Fruit fly (Drosophila melanogaster): ENCODE results near the gene mthl12.

Gene mthl12

DNA sequence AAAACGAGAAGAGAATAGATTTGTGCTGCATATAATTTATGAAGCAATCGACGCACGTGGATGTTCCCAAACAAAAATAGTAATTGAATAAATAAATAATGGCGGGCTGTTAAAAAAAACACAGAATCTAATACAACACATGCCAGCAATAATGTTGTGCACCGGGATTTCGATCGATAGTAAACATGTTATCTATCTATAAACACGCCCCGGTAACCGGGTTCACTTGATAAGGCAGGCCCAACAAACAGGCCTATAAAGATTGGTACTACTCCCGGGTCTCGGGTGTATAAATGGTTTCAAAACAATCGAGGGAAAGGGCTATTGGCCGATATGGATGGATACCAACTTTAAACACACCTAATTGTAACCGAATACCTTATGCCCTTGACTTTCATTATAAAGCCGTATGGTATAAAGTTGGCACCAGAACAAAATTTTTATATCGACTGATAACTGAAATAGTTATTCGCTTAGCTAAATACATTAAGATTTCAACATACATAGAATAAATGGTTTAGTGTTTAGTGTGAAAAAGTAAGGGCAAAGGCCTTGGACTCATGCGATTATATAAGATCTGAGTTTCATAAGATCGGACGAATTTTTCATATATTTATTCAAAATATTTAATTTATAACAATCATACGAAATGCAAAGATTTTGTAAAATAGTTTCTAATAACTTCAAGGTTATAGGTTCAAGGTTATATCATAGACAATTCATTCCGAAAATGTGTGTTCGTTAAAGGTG lies 12.4 kb downstream of the mthl12 start:
- TF ChIP-seq CG17801 (GFP tag; optimal IDR thresholded peaks at IDR 0.05; ENCODE audit: partially characterized antibody): no peak

DNA sequence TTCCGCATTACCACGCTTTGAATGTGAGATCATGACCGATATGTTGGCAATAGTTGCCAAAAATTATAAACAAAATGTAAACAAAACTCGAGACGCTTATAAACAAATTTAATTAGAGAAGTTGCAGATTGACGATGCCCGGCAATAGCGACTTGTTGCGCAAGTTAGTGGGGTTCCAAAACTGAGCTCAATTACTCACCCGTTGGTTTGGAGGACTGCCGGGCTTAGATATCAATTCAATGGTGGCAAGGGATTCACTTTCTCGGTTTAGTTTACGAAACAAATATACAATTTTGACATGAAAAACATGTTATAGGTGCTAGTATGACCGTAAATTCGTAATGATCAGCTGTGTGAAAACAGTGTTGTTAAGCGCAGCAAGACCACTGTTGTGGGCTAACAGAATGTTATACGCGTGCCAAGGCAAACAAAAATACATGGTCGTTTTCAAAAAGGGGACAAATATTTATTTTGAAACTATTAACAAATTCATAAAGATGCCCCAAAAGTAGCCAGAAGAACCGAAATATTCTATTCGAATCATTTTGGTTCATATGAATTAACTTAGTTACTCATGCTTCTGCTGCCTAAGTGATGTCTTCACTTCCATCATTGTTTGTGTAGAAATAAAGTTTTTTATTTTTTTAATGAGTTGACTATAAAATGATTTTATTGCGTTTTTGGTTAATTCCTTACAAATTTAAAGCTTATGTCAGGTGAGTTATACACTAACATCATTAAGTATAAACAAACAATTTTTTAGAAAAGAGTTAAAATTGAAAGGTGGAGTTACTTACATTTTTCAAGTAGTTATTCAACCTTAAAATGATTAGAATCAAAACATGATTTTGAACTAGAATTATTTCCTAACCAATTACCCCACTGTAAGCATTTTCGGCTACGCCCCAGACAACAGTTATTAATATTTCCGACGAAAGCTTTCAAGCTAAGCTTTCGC lies 13.4 kb downstream of the mthl12 start, which contains the start of gene Elp6:
Elp6 (minus strand) TSS at position 350 of the 958 bp plus-strand sequence.
- peak; percentile 36 for TF ChIP-seq CG17801 (GFP tag; optimal IDR thresholded peaks at IDR 0.05; ENCODE audit: partially characterized antibody)

DNA sequence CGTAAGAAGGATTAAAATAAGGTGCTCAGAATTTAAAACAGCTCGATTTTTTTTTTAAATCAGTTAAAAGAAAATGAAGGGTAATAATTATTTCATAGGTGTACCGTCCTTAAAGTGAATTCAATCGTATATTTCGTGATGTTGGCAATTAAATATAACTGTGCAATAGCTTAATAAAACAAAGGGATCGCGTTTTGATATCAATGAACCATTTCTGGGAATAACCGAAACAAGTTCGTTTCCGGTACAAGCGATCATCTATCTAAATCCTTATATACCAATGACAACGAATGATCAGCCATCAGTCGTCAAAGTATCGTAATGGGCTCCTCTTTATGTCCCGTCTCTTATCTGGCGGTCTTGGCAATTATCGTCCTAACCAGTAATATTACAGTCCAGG lies 15.9 kb downstream of the mthl12 start, which contains the start of gene CheA87a:
CheA87a (plus strand) TSS at position 301 of the 400 bp plus-strand sequence.
- no peak for TF ChIP-seq CG17801 (GFP tag; optimal IDR thresholded peaks at IDR 0.05; ENCODE audit: partially characterized antibody)

DNA sequence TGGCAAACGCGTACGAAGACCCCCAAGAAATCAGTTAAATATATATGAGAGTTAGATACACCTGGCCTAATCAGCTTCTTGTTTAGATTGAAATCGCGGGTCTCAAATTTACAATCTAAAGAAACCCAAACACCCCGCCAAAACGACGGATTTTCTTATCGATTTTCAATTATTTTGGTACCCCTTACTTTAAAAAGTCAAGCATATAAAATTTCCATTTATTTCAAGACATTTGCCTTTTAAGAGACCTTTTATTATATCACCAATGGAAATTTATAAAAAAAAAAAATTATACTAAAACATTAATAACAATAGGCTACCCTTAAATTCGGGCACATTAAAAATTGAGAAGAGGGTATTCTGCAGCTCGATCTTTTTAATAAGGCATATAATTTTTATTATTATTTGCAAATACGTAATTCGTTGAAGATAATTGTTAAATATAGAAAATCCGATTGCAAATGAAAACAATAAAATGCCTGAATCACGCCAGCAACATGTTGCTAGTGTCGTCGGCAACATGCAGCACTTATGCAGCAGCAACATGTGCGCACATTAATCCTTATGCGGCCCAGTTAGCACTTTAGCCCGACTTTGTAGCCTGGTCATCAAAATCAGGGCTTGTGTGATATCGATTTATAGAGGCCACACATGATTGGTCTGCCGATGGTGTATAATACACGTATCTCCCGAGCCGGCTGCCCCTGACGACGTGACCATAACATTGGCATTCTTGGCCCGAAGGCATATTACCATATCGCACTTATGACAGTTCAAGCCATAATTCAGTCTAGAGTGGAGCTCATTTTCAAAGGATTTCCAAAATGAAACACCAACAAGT lies 18.6 kb downstream of the mthl12 start, which contains the start of the genes Lip3 and CG34309:
Lip3 (minus strand) TSS at position 65 of the 841 bp plus-strand sequence.
CG34309 (plus strand) TSS at position 791 of the 841 bp plus-strand sequence.
- no peak for TF ChIP-seq CG17801 (GFP tag; optimal IDR thresholded peaks at IDR 0.05; ENCODE audit: partially characterized antibody)

DNA sequence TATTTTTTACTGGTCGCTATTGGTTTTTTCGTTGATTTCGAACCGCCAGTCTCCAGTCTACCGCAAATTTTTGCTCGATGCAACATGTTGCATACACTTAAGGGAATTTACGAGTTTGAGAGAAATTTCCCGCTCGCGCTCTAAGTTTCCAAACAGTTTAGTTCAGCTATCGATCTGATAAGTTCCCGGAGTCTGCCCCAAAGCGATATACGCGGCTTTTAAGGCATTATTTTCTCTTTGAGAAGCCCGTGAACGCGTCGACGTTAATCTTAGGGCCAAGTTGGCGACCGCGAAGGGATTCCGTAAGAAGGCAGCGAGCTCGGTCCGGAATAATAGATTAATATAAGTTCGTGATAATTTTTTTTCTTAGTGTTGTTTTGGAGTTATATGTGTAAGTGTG lies 21.4 kb downstream of the mthl12 start:
- TF ChIP-seq CG17801 (GFP tag; optimal IDR thresholded peaks at IDR 0.05; ENCODE audit: partially characterized antibody): no peak

DNA sequence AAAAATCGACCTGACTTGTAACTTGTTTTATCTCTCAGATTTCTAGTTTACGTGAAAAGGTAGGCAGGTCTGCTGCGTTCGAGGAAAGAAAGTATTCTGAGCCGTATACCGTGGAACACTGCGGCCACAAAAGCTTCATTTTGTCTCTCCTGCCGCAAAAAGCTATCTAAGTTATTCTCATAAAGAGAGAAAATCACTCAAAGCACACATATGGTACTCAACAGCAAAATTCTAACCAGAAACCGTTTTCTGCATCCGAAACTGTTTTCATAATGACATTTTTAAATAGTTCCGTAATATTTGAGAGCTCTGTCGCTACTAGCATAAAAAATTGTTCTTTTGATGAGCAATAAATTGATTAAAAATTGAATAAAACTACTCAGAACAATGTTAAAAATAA lies 26.2 kb downstream of the mthl12 start, which contains the start of the genes CG9813 and CG8870:
CG9813 (minus strand) TSS at position 101 of the 400 bp plus-strand sequence.
CG8870 (plus strand) TSS at position 168 of the 400 bp plus-strand sequence.
- TF ChIP-seq CG17801 (GFP tag; optimal IDR thresholded peaks at IDR 0.05; ENCODE audit: partially characterized antibody): no peak

DNA sequence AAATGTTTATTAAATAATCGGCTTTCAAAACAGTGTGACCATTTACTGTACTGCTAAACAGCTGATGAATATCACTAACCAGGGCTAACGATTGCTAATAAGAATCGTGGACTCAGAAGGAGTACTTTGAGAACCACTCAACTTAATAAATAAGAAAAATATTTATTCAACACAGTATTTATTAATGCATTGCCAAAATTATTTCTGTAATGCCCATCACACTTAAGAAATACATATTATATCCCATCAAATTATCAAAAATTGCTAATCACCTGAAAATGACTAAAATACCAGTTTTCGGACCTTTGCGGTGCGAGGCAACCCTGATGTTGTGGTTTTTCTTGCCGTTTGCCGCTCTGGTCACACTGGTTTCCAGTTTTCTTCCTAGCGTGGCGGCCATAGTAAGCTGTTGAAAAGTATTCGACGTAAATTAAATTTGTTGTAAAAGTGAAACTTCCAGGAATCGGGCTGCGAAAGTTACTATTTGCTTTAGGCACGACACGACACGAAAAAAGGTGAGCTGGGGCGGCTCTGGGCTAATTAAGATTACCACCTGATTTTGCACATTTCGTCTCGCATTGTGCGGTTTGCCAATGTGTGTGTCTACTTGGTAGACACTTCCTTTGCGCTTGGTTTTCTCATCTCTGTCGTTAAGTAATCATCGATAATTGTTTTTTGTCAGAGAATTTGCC lies 28.4 kb downstream of the mthl12 start, which contains the start of the genes mRpS21 and Droj2:
mRpS21 (minus strand) TSS at position 66 of the 692 bp plus-strand sequence.
Droj2 (plus strand) TSS at position 363 of the 692 bp plus-strand sequence.
- TF ChIP-seq CG17801 (GFP tag; optimal IDR thresholded peaks at IDR 0.05; ENCODE audit: partially characterized antibody): peak; percentile 27

DNA sequence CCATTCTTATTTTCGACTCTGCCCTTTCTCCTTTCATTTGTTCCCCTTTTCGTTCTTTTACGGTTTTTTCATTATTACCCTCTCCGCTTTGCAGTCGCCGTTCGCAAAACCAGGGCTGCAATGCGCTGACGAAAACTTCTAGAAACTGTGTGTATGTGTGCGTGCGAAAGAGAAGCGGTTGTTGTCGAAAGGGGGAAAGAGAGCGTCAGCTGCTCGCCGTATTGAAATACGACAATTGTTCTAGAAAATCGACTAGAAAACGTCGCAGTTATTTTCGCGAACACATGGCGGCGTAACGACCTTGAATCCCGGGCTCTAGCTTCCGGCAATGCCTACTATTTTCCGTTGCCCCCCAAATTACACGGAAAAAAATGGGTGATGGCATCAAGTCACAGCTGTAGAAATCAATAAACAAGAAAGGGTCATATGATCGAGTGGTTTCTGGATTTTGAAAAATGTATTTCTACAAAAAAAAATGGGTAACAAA lies 29.2 kb downstream of the mthl12 start:
- TF ChIP-seq CG17801 (GFP tag; optimal IDR thresholded peaks at IDR 0.05; ENCODE audit: partially characterized antibody): peak; percentile 48

DNA sequence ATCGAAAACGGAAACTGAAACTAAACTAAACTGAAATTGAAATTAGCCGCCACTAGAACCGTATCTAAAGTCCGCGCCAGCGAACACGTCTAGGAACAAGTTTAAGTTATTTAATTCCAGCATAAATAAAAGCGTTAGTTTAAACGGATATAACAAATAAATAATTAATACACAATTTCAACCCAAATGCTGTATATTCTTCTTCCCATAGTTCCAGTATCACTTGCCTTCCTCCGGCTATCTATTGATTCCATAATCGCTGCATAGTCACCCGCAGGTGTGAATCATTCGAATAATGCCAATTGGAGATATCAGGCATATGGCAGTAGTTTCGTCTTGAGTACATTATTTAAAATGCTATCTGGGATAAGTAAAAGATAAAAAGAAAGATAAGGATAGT lies 31.6 kb downstream of the mthl12 start:
- no peak for TF ChIP-seq CG17801 (GFP tag; optimal IDR thresholded peaks at IDR 0.05; ENCODE audit: partially characterized antibody)

DNA sequence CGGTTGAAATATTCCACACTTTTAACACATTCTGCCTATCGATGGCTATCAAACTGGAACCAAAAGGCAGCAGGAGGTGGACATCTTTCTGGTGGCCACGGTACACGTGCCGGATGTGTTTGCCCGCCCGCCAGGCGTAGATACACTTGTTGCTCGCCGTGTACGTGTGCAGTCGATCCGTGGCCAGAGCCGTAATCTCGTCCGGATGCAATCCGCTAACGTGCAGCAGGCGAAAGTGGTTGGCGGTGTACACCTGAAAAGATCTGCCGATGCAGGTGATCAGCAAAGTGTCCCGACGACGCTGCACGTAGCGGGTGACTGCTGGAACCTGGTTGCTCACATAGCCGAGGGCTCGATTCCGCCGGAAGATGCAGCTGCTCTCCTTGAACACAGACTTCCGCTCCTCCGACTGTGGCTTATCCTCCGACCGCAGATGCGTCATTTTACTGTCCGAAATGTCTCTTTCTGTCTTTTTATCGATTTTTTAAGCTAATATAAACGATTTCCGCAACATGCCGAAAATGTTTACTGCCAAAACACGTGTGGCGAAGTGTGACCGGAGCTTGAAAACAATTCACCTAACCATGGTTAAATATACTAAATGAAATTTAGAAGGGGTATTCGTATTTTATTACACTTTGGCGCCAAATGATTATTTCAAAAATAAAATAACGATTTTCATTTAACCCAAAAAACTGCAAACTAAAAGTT lies 34.8 kb downstream of the mthl12 start, which contains the start of gene CG9799:
CG9799 (minus strand) TSS at position 550 of the 711 bp plus-strand sequence.
- TF ChIP-seq CG17801 (GFP tag; optimal IDR thresholded peaks at IDR 0.05; ENCODE audit: partially characterized antibody): no peak

DNA sequence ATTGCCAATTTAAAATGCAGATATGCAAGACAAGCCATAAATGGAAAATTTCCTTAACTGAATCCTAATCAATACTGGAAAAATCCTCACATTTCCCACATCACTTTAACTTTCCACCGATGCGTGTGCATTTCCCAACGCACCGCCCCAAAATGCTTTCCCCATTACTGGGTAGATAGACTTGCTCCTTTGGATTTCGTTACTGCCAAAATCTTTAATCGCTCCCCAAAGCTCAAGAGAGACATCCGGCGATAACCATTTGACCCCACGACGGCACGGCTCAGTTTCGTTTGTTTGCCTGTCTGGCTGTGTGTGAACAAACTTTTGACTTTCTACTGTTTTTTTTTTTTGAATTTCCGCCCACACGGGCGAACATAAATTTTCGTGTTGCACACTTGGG lies 37.0 kb downstream of the mthl12 start:
- TF ChIP-seq CG17801 (GFP tag; optimal IDR thresholded peaks at IDR 0.05; ENCODE audit: partially characterized antibody): no peak

DNA sequence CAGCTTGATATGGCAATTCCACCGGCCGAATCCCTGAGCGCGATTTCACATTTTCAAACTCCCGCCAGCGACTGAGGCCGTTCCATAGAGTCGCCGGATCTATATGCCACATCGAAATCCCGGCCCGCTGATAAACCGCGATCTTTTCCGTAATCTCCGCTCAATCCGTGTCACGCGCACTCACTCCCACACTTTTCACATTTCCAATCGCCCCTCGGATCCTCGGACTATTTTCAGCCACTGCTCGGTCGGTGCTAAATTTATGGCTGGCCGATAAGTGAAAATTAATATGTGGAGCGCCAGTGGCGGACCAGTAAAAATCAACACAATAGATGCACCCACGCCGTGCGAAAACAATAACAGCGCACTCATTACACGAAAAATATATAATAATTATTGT lies 39.5 kb downstream of the mthl12 start:
- TF ChIP-seq CG17801 (GFP tag; optimal IDR thresholded peaks at IDR 0.05; ENCODE audit: partially characterized antibody): no peak

DNA sequence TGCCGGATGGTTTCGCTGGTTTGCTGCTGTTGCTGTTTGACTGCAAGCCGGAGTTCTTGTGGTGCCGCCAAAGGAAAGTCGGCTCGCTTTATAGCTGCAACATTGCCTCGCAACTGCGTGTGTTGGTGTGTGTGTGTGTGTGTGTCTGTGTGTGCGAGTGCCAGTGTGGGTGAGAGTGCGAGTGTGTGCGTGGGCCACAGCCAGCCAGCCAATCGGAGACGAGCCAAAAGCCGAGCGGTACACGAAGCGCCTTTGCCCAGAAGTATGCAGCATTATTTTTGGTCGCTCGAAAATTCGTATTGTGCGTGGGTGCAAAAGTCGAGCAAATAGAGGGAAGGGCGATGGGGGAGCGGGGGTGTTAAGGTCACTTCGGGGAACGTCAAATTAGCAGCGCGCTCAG lies 41.7 kb downstream of the mthl12 start, which contains the start of gene CCHa2:
CCHa2 (minus strand) TSS at position 65 of the 400 bp plus-strand sequence.
- no peak for TF ChIP-seq CG17801 (GFP tag; optimal IDR thresholded peaks at IDR 0.05; ENCODE audit: partially characterized antibody)

Measured in ovary, adult (tissue).